Worm (Caenorhabditis elegans) whole organism, dauer: ENCODE results near the gene mspn-1.

Experiments
- unc-62 ChIP-seq: sonication (generic microtip); optimal IDR thresholded peaks from 2 replicates; lab custom pipeline; 2017; ENCODE audit warnings: missing biosample characterization, missing genetic modification reagents, missing genetic modification characterization

mspn-1 gene

ce11 chrIV:10206182-10206581 is 28.4 kb downstream of the mspn-1 start, which contains the start of gene K04D7.6:
Gene K04D7.6 (minus strand): TSS chrIV:10206282.
- no peak for TF ChIP-seq unc-62 (GFP tag; lab: Kevin White, UChicago)

ce11 chrIV:10214811-10215210 is 37.0 kb downstream of the mspn-1 start, which contains the start of gene abt-1:
Gene abt-1 (minus strand): TSS chrIV:10214911.
- no peak for TF ChIP-seq unc-62 (GFP tag; lab: Kevin White, UChicago)

- TF ChIP-seq unc-62 (GFP tag; lab: Kevin White, UChicago) = no peak
Measured at ce11 chrIV:10215393-10215792, 37.6 kb downstream of the mspn-1 start.

DNA sequence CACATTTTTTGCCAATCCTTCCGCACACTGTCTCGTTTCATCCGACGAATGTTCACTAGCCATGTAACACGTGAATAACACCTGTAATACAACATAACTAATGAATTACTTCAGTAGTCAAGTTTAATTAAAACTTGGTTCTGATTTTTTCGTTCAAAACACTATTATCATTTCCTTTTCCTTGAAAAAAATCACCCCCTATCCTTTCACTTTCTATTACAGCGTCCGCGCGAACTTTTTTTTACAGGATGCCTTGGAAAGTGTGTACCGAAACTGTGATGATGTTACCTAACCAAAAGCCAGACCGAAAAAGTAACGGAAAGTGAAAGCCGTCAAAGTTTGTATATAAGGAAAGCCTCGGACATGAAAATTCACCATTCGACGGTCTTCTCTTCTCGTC is 38.3 kb downstream of the mspn-1 start, which contains the start of gene col-124:
TSS of gene col-124 (plus strand) at position 374 of the 400 bp plus-strand sequence.
- TF ChIP-seq unc-62 (GFP tag; lab: Kevin White, UChicago) = no peak

DNA sequence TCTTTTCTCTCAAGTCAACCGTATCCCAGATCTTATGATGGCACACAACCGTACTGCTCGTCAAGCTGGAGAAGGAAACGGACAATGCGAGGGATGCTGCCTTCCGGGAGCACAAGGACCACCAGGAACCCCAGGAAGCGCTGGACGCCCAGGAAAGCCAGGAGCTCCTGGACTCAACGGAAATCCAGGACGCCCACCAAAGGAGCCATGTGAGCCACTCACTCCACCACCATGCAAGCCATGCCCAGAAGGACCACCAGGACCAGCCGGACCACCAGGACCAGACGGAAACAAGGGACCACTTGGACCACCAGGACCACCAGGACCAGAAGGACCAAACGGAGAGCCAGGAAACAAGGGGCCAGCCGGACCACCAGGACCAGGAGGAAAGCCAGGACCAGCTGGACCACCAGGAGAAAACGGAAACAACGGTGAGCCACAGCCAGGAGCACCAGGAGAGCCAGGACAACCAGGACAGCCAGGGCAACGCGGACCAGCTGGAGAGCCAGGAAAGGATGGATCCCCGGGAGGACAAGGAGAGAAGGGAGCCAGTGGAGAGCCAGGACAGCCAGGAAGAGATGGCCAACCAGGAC is 39.0 kb downstream of the mspn-1 start:
- no peak for TF ChIP-seq unc-62 (GFP tag; lab: Kevin White, UChicago)

- TF ChIP-seq unc-62 (GFP tag; lab: Kevin White, UChicago) = no peak
Measured at ce11 chrIV:10219208-10219607, 41.4 kb downstream of the mspn-1 start, which contains the start of gene qns-1. Gene qns-1 (minus strand): TSS chrIV:10219308.

- TF ChIP-seq unc-62 (GFP tag; lab: Kevin White, UChicago) = no peak
Measured at ce11 chrIV:10221187-10221586, 43.4 kb downstream of the mspn-1 start, which contains the start of gene tram-1. Gene tram-1 (minus strand): TSS chrIV:10221287.

DNA sequence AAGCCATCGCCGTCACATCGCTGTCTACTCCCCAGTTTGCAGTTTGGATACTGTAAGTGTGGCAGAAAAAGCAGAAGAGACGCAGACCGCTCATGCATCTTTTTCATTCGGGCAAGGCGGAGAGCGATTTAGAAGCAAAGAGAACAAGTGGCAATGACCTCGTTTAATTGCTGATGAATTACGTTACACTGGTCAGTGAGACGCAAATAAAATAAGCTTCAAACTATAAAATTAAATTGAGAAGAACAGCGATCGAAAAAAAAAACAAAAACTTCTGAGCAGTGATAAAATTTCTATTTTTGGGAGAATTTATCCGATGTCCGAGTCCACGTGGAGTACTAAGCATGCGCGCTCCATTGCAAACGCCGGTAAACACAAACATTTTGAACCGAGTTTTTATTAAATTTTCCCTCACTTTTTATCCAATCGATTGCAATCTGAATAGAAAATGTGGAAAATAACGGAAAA is 44.4 kb downstream of the mspn-1 start, which contains the start of gene C24F3.2:
TSS of gene C24F3.2 (plus strand) at position 418 of the 468 bp plus-strand sequence.
- TF ChIP-seq unc-62 (GFP tag; lab: Kevin White, UChicago) = no peak

DNA sequence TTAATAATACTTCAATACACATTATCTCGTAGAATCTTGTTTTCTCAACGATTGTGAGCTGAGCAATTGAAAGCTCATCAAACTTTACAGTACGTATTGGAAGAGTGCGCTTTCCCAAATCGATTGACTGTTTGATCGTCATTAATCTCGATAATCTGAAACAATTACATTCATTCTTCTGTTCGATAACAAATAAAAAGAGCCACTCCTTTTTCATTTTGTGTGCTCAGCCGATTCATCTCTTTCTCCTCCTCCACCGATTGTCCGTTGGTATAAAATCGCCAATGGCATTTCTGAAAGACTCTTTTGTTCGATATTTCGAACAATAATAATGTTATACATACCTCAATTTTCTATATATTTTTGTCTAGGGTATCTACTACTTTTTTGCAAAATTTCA is 46.0 kb downstream of the mspn-1 start, which contains the start of gene nas-12:
TSS of gene nas-12 (plus strand) at position 301 of the 400 bp plus-strand sequence.
- TF ChIP-seq unc-62 (GFP tag; lab: Kevin White, UChicago) = no peak

DNA sequence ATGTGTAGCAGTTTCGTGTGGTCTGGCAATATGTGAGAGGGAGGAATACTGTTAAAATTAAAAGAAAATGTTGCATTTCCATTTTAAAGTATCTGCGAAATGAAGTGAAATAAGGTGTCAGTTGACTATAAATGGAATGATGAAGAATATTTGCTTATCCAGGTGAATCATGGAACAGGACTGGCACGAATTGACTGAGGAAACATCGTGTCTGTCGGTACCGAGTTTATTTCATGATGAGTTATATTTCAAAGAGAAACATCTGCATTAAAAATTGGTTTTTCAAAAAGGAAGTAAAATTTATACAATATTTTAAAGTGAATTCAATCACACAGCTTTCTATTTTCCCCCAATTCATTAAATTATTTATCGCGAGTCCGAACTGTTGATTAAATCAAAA is 49.8 kb downstream of the mspn-1 start, which contains the start of gene F01G10.6:
TSS of gene F01G10.6 (minus strand) at position 101 of the 400 bp plus-strand sequence.
- no peak for TF ChIP-seq unc-62 (GFP tag; lab: Kevin White, UChicago)
